Fruit fly (Drosophila melanogaster): Measurements from ENCODE around the gene CG34263.
A peak's percentile ranks its signal among the peaks of the same experiment; 100 is the strongest.

DNA sequence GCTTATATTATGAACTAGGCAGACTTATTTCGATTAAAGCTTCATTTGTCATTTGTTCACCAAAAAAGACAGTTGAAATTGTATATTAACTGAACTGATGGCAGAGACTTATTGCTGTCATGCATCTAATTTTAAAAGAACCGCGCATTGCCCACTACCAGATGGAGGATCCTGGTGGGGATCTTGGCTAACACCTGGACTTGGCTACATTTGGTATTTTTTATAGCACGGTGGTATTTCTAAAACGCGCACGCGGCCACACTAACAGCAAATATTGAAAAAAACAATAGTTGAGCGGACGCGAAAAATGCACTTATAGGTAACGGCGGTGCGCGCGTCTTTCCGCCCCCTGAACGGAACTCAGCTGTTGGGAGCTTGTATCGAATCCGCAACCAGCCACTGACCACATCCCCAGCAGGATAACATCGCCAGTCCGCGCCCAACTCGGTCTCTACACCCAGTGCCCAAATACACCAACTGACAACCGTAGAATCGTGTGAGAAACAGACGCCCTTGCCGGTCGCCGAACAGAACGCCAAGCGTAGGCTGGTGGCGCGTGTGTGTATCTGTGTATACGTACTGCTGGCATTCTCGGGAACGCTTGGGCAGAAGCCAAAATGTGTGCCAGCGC is 26.6 kb upstream of the CG34263 start:
- peak; percentile 6 for TF ChIP-seq HLH106 (tag; optimal IDR thresholded peaks at IDR 0.05)
- no peak for TF ChIP-seq OdsH (GFP tag; optimal IDR thresholded peaks at IDR 0.05)
- TF ChIP-seq Hnf4 (GFP tag; optimal IDR thresholded peaks at IDR 0.05) = no peak
- TF ChIP-seq Abd-B (GFP tag; optimal IDR thresholded peaks at IDR 0.05) = no peak
- no peak for TF ChIP-seq dl (GFP tag; optimal IDR thresholded peaks at IDR 0.05; ENCODE audit: insufficient read depth in 1 of 2, partially characterized antibody in 2 of 2)
- no peak for TF ChIP-seq lola (GFP tag; optimal IDR thresholded peaks at IDR 0.05)
- TF ChIP-seq rgr (GFP tag; optimal IDR thresholded peaks at IDR 0.05) = peak; percentile 50
- TF ChIP-seq psq (GFP tag; optimal IDR thresholded peaks at IDR 0.05) = no peak

All from whole organism, wandering third instar larva.